Worm (Caenorhabditis elegans): ENCODE data around the gene ipla-3.

ipla-3 gene

DNA sequence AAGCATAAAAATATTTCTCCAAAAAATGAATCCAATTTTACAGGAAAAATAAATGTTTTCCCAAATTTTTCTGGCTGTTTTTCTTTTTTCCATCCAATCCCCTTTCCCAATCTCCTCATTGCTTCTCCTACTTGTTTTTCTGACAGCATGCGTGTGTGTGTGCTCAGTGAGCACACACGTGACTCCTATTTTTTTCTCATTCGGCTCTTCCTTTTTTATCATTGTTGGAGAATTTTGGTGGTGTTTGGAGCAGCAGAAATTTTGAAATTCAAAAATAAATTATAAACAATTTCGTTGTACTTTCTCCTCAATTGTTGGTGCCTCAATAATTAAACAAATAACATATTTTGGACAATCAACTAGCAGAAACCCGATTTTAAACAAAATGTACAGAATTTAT, 18.4 kb downstream of the ipla-3 start:
- TF ChIP-seq ztf-11 (tag; optimal IDR thresholded peaks at IDR 0.05), result no peak
- no peak for TF ChIP-seq lin-13 (tag; optimal IDR thresholded peaks at IDR 0.05)
- TF ChIP-seq zip-8 (tag; optimal IDR thresholded peaks at IDR 0.05), result no peak
- no peak for TF ChIP-seq nhr-76 (tag; optimal IDR thresholded peaks at IDR 0.05)
- no peak for TF ChIP-seq bed-3 (GFP tag; optimal IDR thresholded peaks at IDR 0.05)
- no peak for TF ChIP-seq ceh-83 (GFP tag; optimal IDR thresholded peaks at IDR 0.05)
- no peak for TF ChIP-seq sem-2 (GFP tag; optimal IDR thresholded peaks at IDR 0.05)
- TF ChIP-seq nhr-28 (tag; optimal IDR thresholded peaks at IDR 0.05), result no peak
- TF ChIP-seq cnd-1 (tag; optimal IDR thresholded peaks at IDR 0.05), result no peak

ce11 chrV:20710156-20710555, 18.9 kb downstream of the ipla-3 start:
- TF ChIP-seq ceh-39 (tag; optimal IDR thresholded peaks at IDR 0.05) (no peak), ces-1 (GFP tag; optimal IDR thresholded peaks at IDR 0.05) (peak; percentile 8)

ce11 chrV:20703998-20704572, 25.0 kb downstream of the ipla-3 start, which contains the start of the genes F53F8.5 and F53F8.6:
Gene F53F8.5, minus strand, starts transcription at chrV:20704049.
Gene F53F8.6, plus strand, starts transcription at chrV:20704227.
- no peak for TF ChIP-seq drap-1 (GFP tag; optimal IDR thresholded peaks at IDR 0.05)
- no peak for TF ChIP-seq snpc-4 (tag; optimal IDR thresholded peaks at IDR 0.05)
- TF ChIP-seq sptf-1 (tag; optimal IDR thresholded peaks at IDR 0.05), result no peak
- no peak for TF ChIP-seq tbx-8 (GFP tag; optimal IDR thresholded peaks at IDR 0.05)
- TF ChIP-seq ces-1 (GFP tag; optimal IDR thresholded peaks at IDR 0.05), result peak; percentile 94
- TF ChIP-seq nhr-12 (tag; optimal IDR thresholded peaks at IDR 0.05), result no peak
- TF ChIP-seq blmp-1 (tag; optimal IDR thresholded peaks at IDR 0.05), result no peak
- no peak for TF ChIP-seq elt-3 (tag; optimal IDR thresholded peaks at IDR 0.05)
- TF ChIP-seq unc-62 (GFP tag; optimal IDR thresholded peaks at IDR 0.05), result no peak
- TF ChIP-seq mls-2 (tag; optimal IDR thresholded peaks at IDR 0.05), result no peak
- TF ChIP-seq mab-5 (tag; optimal IDR thresholded peaks at IDR 0.05), result no peak
- TF ChIP-seq lsy-2 (tag; optimal IDR thresholded peaks at IDR 0.05), result peak; percentile 53
- no peak for TF ChIP-seq M03D4.4 (tag; optimal IDR thresholded peaks at IDR 0.05)
- no peak for TF ChIP-seq nhr-28 (tag; optimal IDR thresholded peaks at IDR 0.05)
- TF ChIP-seq flh-1 (GFP tag; optimal IDR thresholded peaks at IDR 0.05), result no peak
- TF ChIP-seq zip-8 (tag; optimal IDR thresholded peaks at IDR 0.05), result no peak
- peak; percentile 4 for TF ChIP-seq pha-4 (tag; optimal IDR thresholded peaks at IDR 0.05)
- no peak for TF ChIP-seq nhr-2 (tag; optimal IDR thresholded peaks at IDR 0.05)
- TF ChIP-seq bed-3 (GFP tag; optimal IDR thresholded peaks at IDR 0.05), result no peak
- TF ChIP-seq mep-1 (tag; optimal IDR thresholded peaks at IDR 0.05), result no peak
- TF ChIP-seq ceh-43 (GFP tag; optimal IDR thresholded peaks at IDR 0.05), result no peak
- no peak for TF ChIP-seq ceh-39 (tag; optimal IDR thresholded peaks at IDR 0.05)
- no peak for TF ChIP-seq ztf-11 (tag; optimal IDR thresholded peaks at IDR 0.05)
- TF ChIP-seq cnd-1 (tag; optimal IDR thresholded peaks at IDR 0.05), result no peak
- no peak for TF ChIP-seq lin-32 (GFP tag; optimal IDR thresholded peaks at IDR 0.05)
- TF ChIP-seq nhr-76 (tag; optimal IDR thresholded peaks at IDR 0.05), result no peak
- TF ChIP-seq lin-13 (tag; optimal IDR thresholded peaks at IDR 0.05), result peak; percentile 38

ce11 chrV:20698266-20698665, 30.8 kb downstream of the ipla-3 start, which contains the start of gene F53F8.7:
Gene F53F8.7, minus strand, starts transcription at chrV:20698366.
- TF ChIP-seq cnd-1 (tag; optimal IDR thresholded peaks at IDR 0.05) (no peak), lin-13 (tag; optimal IDR thresholded peaks at IDR 0.05) (no peak), ceh-83 (GFP tag; optimal IDR thresholded peaks at IDR 0.05) (no peak), nhr-12 (tag; optimal IDR thresholded peaks at IDR 0.05) (no peak), mls-2 (tag; optimal IDR thresholded peaks at IDR 0.05) (no peak), mab-5 (tag; optimal IDR thresholded peaks at IDR 0.05) (no peak), lin-32 (GFP tag; optimal IDR thresholded peaks at IDR 0.05) (no peak), unc-62 (GFP tag; optimal IDR thresholded peaks at IDR 0.05) (no peak)

DNA sequence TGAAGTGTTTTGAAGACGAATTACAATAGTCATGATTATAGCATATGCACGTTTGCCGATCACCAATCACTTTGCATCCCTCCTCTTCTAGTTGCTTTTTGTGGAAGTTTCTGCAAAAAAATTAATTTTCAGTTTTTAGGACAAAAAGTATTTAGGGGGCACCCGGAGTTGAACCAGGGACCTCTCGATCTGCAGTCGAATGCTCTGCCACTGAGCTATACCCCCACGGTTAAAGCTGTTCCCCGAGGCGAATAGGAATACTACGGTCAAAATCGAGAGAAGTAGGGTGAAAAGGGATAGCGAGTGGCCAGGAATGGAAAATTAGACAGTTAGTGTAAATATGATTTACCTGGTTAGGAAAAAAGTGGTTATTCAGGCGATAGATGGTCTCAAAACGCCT, 35.1 kb downstream of the ipla-3 start:
- peak; percentile 87 for TF ChIP-seq sptf-1 (tag; optimal IDR thresholded peaks at IDR 0.05)
- no peak for TF ChIP-seq elt-3 (tag; optimal IDR thresholded peaks at IDR 0.05)
- TF ChIP-seq nhr-2 (tag; optimal IDR thresholded peaks at IDR 0.05), result no peak
- peak; percentile 49 for TF ChIP-seq ceh-43 (GFP tag; optimal IDR thresholded peaks at IDR 0.05)
- no peak for TF ChIP-seq nhr-237 (tag; optimal IDR thresholded peaks at IDR 0.05)
- no peak for TF ChIP-seq mab-5 (tag; optimal IDR thresholded peaks at IDR 0.05)
- no peak for TF ChIP-seq zip-8 (tag; optimal IDR thresholded peaks at IDR 0.05)
- TF ChIP-seq nhr-76 (tag; optimal IDR thresholded peaks at IDR 0.05), result no peak
- TF ChIP-seq blmp-1 (tag; optimal IDR thresholded peaks at IDR 0.05), result no peak
- no peak for TF ChIP-seq lsy-2 (tag; optimal IDR thresholded peaks at IDR 0.05)
- TF ChIP-seq nhr-28 (tag; optimal IDR thresholded peaks at IDR 0.05), result no peak
- peak; percentile 57 for TF ChIP-seq mls-2 (tag; optimal IDR thresholded peaks at IDR 0.05)
- peak; percentile 71 for TF ChIP-seq M03D4.4 (tag; optimal IDR thresholded peaks at IDR 0.05)
- peak; percentile 18 for TF ChIP-seq flh-1 (GFP tag; optimal IDR thresholded peaks at IDR 0.05)
- TF ChIP-seq lin-32 (GFP tag; optimal IDR thresholded peaks at IDR 0.05), result peak; percentile 48
- peak; percentile 45 for TF ChIP-seq mep-1 (tag; optimal IDR thresholded peaks at IDR 0.05)
- TF ChIP-seq snpc-4 (tag; optimal IDR thresholded peaks at IDR 0.05), result no peak
- peak; percentile 94 for TF ChIP-seq drap-1 (GFP tag; optimal IDR thresholded peaks at IDR 0.05)
- no peak for TF ChIP-seq ztf-11 (tag; optimal IDR thresholded peaks at IDR 0.05)
- TF ChIP-seq elt-1 (tag; optimal IDR thresholded peaks at IDR 0.05; ENCODE audit: borderline replicate concordance, insufficient read depth), result no peak
- peak; percentile 79 for TF ChIP-seq cnd-1 (tag; optimal IDR thresholded peaks at IDR 0.05)
- TF ChIP-seq ceh-39 (tag; optimal IDR thresholded peaks at IDR 0.05), result no peak
- TF ChIP-seq unc-120 (tag; optimal IDR thresholded peaks at IDR 0.05; ENCODE audit: poor library complexity, severe bottlenecking), result peak; percentile 47
- no peak for TF ChIP-seq ces-1 (GFP tag; optimal IDR thresholded peaks at IDR 0.05)
- TF ChIP-seq nhr-12 (tag; optimal IDR thresholded peaks at IDR 0.05), result no peak
- peak; percentile 65 for TF ChIP-seq ham-2 (GFP tag; optimal IDR thresholded peaks at IDR 0.05)
- peak; percentile 49 for TF ChIP-seq tbx-8 (GFP tag; optimal IDR thresholded peaks at IDR 0.05)
- TF ChIP-seq sem-2 (GFP tag; optimal IDR thresholded peaks at IDR 0.05), result peak; percentile 45
- peak; percentile 53 for TF ChIP-seq bed-3 (GFP tag; optimal IDR thresholded peaks at IDR 0.05)
- TF ChIP-seq ceh-83 (GFP tag; optimal IDR thresholded peaks at IDR 0.05), result peak; percentile 79
- TF ChIP-seq lin-13 (tag; optimal IDR thresholded peaks at IDR 0.05), result no peak
- TF ChIP-seq unc-62 (GFP tag; optimal IDR thresholded peaks at IDR 0.05), result no peak
- no peak for TF ChIP-seq unc-39 (tag; optimal IDR thresholded peaks at IDR 0.05)
- TF ChIP-seq hlh-1 (tag; optimal IDR thresholded peaks at IDR 0.05), result no peak
- TF ChIP-seq pha-4 (tag; optimal IDR thresholded peaks at IDR 0.05), result no peak

All from whole organism, mixed stage, embryonic.